Fruit fly (Drosophila melanogaster) whole organism, prepupa: ENCODE data around the gene Pvr.
A peak's percentile ranks its signal among the peaks of the same experiment; 100 is the strongest.

ENCODE experiments used
- CG10631 ChIP-seq: fragments of 200-800 bp; sonication (Bioruptor generic); optimal IDR thresholded peaks from 2 replicates; lab custom pipeline; 2016; ENCODE audit warnings: missing biosample characterization, missing genetic modification characterization
- CG10669 ChIP-seq: fragments of 200-800 bp; sonication (Bioruptor generic); optimal IDR thresholded peaks from 3 replicates; lab custom pipeline; 2018; ENCODE audit warnings: missing biosample characterization, mild to moderate bottlenecking, missing genetic modification characterization, moderate library complexity
- CG11294 ChIP-seq: fragments of 200-800 bp; sonication (Bioruptor generic); IDR thresholded peaks from 2 replicates; pipeline ENCODE4 v1.3.6; 2022; ENCODE audit warnings: missing biosample characterization, missing genetic modification characterization
- CG15336 ChIP-seq: fragments of 200-800 bp; sonication (Bioruptor generic); IDR thresholded peaks from 2 replicates; pipeline ENCODE4 v1.3.6; 2022; ENCODE audit warnings: missing biosample characterization, missing genetic modification characterization
- CG16779 ChIP-seq: fragments of 200-800 bp; sonication (Bioruptor generic); optimal IDR thresholded peaks from 3 replicates; lab custom pipeline; 2017; ENCODE audit warnings: missing biosample characterization, mild to moderate bottlenecking, missing genetic modification characterization
- CG3032 ChIP-seq: fragments of 200-800 bp; optimal IDR thresholded peaks from 2 replicates; lab custom pipeline; 2019; ENCODE audit warnings: missing biosample characterization, mild to moderate bottlenecking, missing genetic modification characterization, moderate library complexity
- CG31627 ChIP-seq: fragments of 200-800 bp; sonication (Bioruptor generic); optimal IDR thresholded peaks from 3 replicates; lab custom pipeline; 2016; ENCODE audit warnings: missing biosample characterization, missing genetic modification characterization
- CG34406 ChIP-seq: fragments of 200-800 bp; sonication (Bioruptor generic); optimal IDR thresholded peaks from 3 replicates; lab custom pipeline; 2016; ENCODE audit warnings: missing biosample characterization, missing genetic modification characterization
- CG3919 ChIP-seq: fragments of 200-800 bp; sonication (Bioruptor generic); optimal IDR thresholded peaks from 3 replicates; lab custom pipeline; 2016; ENCODE audit warnings: missing biosample characterization, missing genetic modification characterization
- CG6276 ChIP-seq: fragments of 200-800 bp; sonication (Bioruptor generic); optimal IDR thresholded peaks from 2 replicates; lab custom pipeline; 2017; ENCODE audit warnings: missing biosample characterization, mild to moderate bottlenecking, missing genetic modification characterization
- CG6792 ChIP-seq: fragments of 200-800 bp; sonication (Bioruptor generic); optimal IDR thresholded peaks from 3 replicates; lab custom pipeline; 2016; ENCODE audit warnings: missing biosample characterization, missing genetic modification characterization
- CG6808 ChIP-seq: fragments of 200-800 bp; sonication (Bioruptor generic); optimal IDR thresholded peaks from 3 replicates; lab custom pipeline; 2017; ENCODE audit warnings: missing biosample characterization, missing genetic modification characterization, mild to moderate bottlenecking, moderate library complexity, missing genetic modification reagents
- CG6854 ChIP-seq: fragments of 200-800 bp; sonication (Bioruptor generic); optimal IDR thresholded peaks from 2 replicates; lab custom pipeline; 2017; ENCODE audit warnings: missing biosample characterization, mild to moderate bottlenecking, missing genetic modification characterization
- CG7368 ChIP-seq: fragments of 200-800 bp; sonication (Bioruptor generic); optimal IDR thresholded peaks from 3 replicates; lab custom pipeline; 2016; ENCODE audit warnings: missing biosample characterization, missing genetic modification characterization
- CG8119 ChIP-seq: fragments of 200-800 bp; sonication (Bioruptor generic); IDR thresholded peaks from 3 replicates; pipeline ENCODE4 v1.3.6; 2022; ENCODE audit warnings: missing biosample characterization, missing genetic modification characterization
- CG8319 ChIP-seq: fragments of 200-800 bp; sonication (Bioruptor generic); optimal IDR thresholded peaks from 3 replicates; lab custom pipeline; 2016; ENCODE audit warnings: missing biosample characterization, missing genetic modification characterization
- CG8632 ChIP-seq: fragments of 200-800 bp; sonication (Bioruptor generic); optimal IDR thresholded peaks from 3 replicates; lab custom pipeline; 2016; ENCODE audit warnings: missing biosample characterization, missing genetic modification characterization
- Eip75B ChIP-seq: fragments of 200-800 bp; sonication (Bioruptor generic); optimal IDR thresholded peaks from 3 replicates; lab custom pipeline; 2016; ENCODE audit warnings: missing biosample characterization, missing genetic modification characterization
- Eip93F ChIP-seq: fragments of 200-800 bp; sonication (Bioruptor generic); optimal IDR thresholded peaks from 2 replicates; lab custom pipeline; 2016; ENCODE audit warnings: missing biosample characterization, mild to moderate bottlenecking, missing genetic modification characterization
- Ets21C ChIP-seq: fragments of 200-800 bp; sonication (Bioruptor generic); optimal IDR thresholded peaks from 3 replicates; lab custom pipeline; 2016; ENCODE audit warnings: missing biosample characterization, missing genetic modification characterization
- Gug ChIP-seq: fragments of 200-800 bp; sonication (Bioruptor generic); IDR thresholded peaks from 2 replicates; pipeline ENCODE4 v1.3.6; 2022; ENCODE audit warnings: missing biosample characterization, missing genetic modification characterization
- Hr38 ChIP-seq: sonication (Bioruptor generic); optimal IDR thresholded peaks from 2 replicates; lab custom pipeline; 2016; ENCODE audit warnings: missing biosample characterization, missing genetic modification characterization
- Hr39 ChIP-seq: fragments of 200-800 bp; sonication (Bioruptor generic); optimal IDR thresholded peaks from 2 replicates; lab custom pipeline; 2016; ENCODE audit warnings: missing biosample characterization, missing genetic modification characterization
- OdsH ChIP-seq: fragments of 200-800 bp; sonication (Bioruptor generic); optimal IDR thresholded peaks from 3 replicates; lab custom pipeline; 2016; ENCODE audit warnings: missing biosample characterization, missing genetic modification characterization
- Smox ChIP-seq: fragments of 200-800 bp; sonication (Bioruptor generic); optimal IDR thresholded peaks from 3 replicates; lab custom pipeline; 2016; ENCODE audit warnings: missing biosample characterization, missing genetic modification characterization
- Sox102F ChIP-seq: fragments of 200-800 bp; sonication (Bioruptor generic); optimal IDR thresholded peaks from 2 replicates; lab custom pipeline; 2016; ENCODE audit warnings: missing biosample characterization, mild to moderate bottlenecking, missing genetic modification characterization
- Sox14 ChIP-seq: fragments of 200-800 bp; sonication (Bioruptor generic); optimal IDR thresholded peaks from 3 replicates; lab custom pipeline; 2016; ENCODE audit warnings: missing biosample characterization, missing genetic modification characterization
- Sox15 ChIP-seq: fragments of 200-800 bp; sonication (Bioruptor generic); optimal IDR thresholded peaks from 3 replicates; lab custom pipeline; 2016; ENCODE audit warnings: missing biosample characterization, missing genetic modification characterization
- achi ChIP-seq: fragments of 200-800 bp; sonication (Bioruptor generic); optimal IDR thresholded peaks from 3 replicates; lab custom pipeline; 2016; ENCODE audit warnings: missing biosample characterization, missing genetic modification characterization
- cyc ChIP-seq: fragments of 200-800 bp; sonication (Bioruptor generic); optimal IDR thresholded peaks from 3 replicates; lab custom pipeline; 2016; ENCODE audit warnings: missing biosample characterization, missing genetic modification characterization
- dac ChIP-seq: fragments of 200-800 bp; sonication (Bioruptor generic); optimal IDR thresholded peaks from 2 replicates; lab custom pipeline; 2017; ENCODE audit warnings: missing biosample characterization, mild to moderate bottlenecking, missing genetic modification characterization
- eg ChIP-seq: fragments of 200-800 bp; sonication (Bioruptor generic); IDR thresholded peaks from 3 replicates; pipeline ENCODE4 v1.3.6; 2022; ENCODE audit warnings: missing biosample characterization, missing genetic modification characterization
- esn ChIP-seq: fragments of 200-800 bp; sonication (Bioruptor generic); optimal IDR thresholded peaks from 2 replicates; lab custom pipeline; 2016; ENCODE audit warnings: missing biosample characterization, mild to moderate bottlenecking, missing genetic modification characterization, moderate library complexity
- fd59A ChIP-seq: fragments of 200-800 bp; sonication (Bioruptor generic); optimal IDR thresholded peaks from 2 replicates; lab custom pipeline; 2017; ENCODE audit warnings: missing biosample characterization, mild to moderate bottlenecking, missing genetic modification characterization, missing genetic modification reagents
- lz ChIP-seq: fragments of 200-800 bp; sonication (Bioruptor generic); optimal IDR thresholded peaks from 3 replicates; lab custom pipeline; 2016; ENCODE audit warnings: missing biosample characterization, missing genetic modification characterization
- net ChIP-seq: fragments of 200-800 bp; sonication (Bioruptor generic); optimal IDR thresholded peaks from 3 replicates; lab custom pipeline; 2016; ENCODE audit warnings: missing biosample characterization, missing genetic modification characterization
- pdm3 ChIP-seq: fragments of 200-800 bp; sonication (Bioruptor generic); optimal IDR thresholded peaks from 3 replicates; lab custom pipeline; 2016; ENCODE audit warnings: missing biosample characterization, missing genetic modification characterization
- salr ChIP-seq, 2 experiments: fragments of 200-800 bp; sonication (Bioruptor generic); optimal IDR thresholded peaks; 3 replicates each; lab custom pipeline; 2016 to 2018; ENCODE audit warnings: missing biosample characterization in 2 of 2, missing genetic modification characterization in 2 of 2, mild to moderate bottlenecking in 1 of 2
- ss ChIP-seq, 2 experiments: fragments of 200-800 bp; sonication (Bioruptor generic); optimal IDR thresholded peaks; 2 replicates in 1 of 2; 3 replicates in 1 of 2; lab custom pipeline; 2017 to 2018; ENCODE audit warnings: mild to moderate bottlenecking in 2 of 2, missing biosample characterization in 2 of 2, missing genetic modification characterization in 2 of 2, moderate library complexity in 1 of 2
- vri ChIP-seq: fragments of 200-800 bp; sonication (Bioruptor generic); optimal IDR thresholded peaks from 3 replicates; lab custom pipeline; 2016; ENCODE audit warnings: missing biosample characterization, mild to moderate bottlenecking, missing genetic modification characterization

The Pvr gene

DNA sequence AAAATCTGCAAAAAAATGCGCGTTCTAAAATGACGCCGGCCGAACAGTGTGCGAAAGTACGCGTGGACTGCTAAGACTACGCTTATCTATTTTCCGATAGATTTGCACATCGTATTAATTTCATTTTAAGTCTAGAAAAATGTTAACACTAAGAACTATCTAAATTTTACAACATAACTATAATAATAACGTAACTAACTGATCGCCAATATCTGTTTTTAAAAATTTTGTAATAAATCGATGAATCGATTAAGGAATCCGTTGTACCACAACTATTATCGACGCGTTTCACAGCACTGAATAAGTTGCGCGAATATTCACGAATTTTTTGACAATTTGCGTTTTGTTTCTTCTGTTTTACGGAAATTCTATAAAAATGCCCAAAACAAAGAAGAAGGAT lies 28.6 kb downstream of the Pvr start, which contains the start of gene Ssb-c31a (continued):
- peak; percentile 66 for TF ChIP-seq Sox102F
- TF ChIP-seq CG6792 (GFP tag; lab: Kevin White, UChicago), result peak; percentile 38
- TF ChIP-seq dac, result no peak
- no peak; the same call in 1 of the 2 replicates for TF ChIP-seq Gug
- peak; percentile 16 for TF ChIP-seq CG8319 (GFP tag; lab: Kevin White, UChicago)
- TF ChIP-seq CG15336, result no peak
- peak; percentile 72 for TF ChIP-seq esn (GFP tag; lab: Kevin White, UChicago)
- TF ChIP-seq vri (GFP tag; lab: Kevin White, UChicago), result peak; percentile 46
- peak; percentile 26 for TF ChIP-seq CG10669 (GFP tag; lab: Kevin White, UChicago)
- TF ChIP-seq net (GFP tag; lab: Kevin White, UChicago), result no peak
- TF ChIP-seq CG6276 (GFP tag; lab: Kevin White, UChicago), result no peak
- no peak for TF ChIP-seq fd59A
- peak in 1 of 2 experiments; percentile 7 for TF ChIP-seq salr (GFP tag; optimal IDR thresholded peaks at IDR 0.05; lab: Kevin White, UChicago)
- TF ChIP-seq OdsH (GFP tag; lab: Kevin White, UChicago), result peak; percentile 62
- peak; percentile 70 for TF ChIP-seq Eip75B (GFP tag; lab: Kevin White, UChicago)
- peak; percentile 62 for TF ChIP-seq cyc (GFP tag; lab: Kevin White, UChicago)
- no peak for TF ChIP-seq CG8632
- TF ChIP-seq CG34406 (GFP tag; lab: Kevin White, UChicago), result peak; percentile 4
- no peak for TF ChIP-seq CG16779 (tag; lab: Kevin White, UChicago)
- TF ChIP-seq Eip93F, result no peak
- peak; percentile 47 for TF ChIP-seq Hr39 (GFP tag; lab: Kevin White, UChicago)
- no peak for TF ChIP-seq Sox15
- TF ChIP-seq CG8119 (GFP tag; lab: Robert Waterston, UW), result no peak
- peak; percentile 64 for TF ChIP-seq CG3919 (GFP tag; lab: Kevin White, UChicago)
- TF ChIP-seq CG6854 (GFP tag; lab: Kevin White, UChicago), result no peak
- TF ChIP-seq CG11294, result no peak
- TF ChIP-seq CG31627, result peak; percentile 60
- TF ChIP-seq Sox14 (GFP tag; lab: Kevin White, UChicago), result peak; percentile 65
- TF ChIP-seq CG10631 (GFP tag; lab: Kevin White, UChicago), result peak; percentile 54
- TF ChIP-seq pdm3 (GFP tag; lab: Kevin White, UChicago), result peak; percentile 61

DNA sequence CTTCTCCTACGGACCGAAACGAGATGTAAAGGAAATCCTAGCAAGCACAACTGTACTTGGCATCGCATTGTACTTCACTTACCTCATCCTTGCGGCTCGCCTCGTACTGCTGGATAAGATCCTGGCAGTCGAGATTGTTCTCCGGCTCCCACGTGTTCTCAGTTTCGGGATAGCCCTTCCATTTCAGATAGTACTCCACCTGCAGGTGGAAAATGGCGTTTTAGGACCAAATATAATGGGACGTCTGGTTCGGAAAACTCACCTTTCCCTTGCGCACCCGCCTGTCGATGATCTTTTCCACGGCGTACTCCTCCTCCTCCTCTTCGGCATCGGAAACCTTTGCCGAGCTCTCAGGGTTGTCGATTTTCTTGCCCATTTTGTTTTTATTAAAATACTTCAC lies 29.2 kb downstream of the Pvr start:
- no peak for TF ChIP-seq CG10631 (GFP tag; lab: Kevin White, UChicago)
- TF ChIP-seq, all 60 proteins: peak for 0

DNA sequence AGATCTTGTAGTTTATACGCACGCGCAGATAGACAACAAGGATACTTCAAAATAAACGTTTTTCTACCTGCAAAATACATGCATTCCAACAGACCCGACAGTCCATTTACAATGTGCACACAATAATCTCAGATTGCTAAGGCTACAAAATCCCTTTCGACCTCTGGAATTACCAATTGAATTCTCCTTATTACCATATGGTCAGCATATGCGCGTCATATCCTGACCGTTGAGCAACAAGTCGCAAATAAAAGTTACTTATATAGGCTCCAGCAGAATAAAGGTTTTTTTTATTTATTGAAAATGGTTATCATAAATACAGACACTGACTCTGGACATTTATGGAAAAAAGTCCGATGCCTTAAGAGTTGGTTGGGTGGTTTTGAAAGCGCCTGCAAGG lies 30.3 kb downstream of the Pvr start:
- TF ChIP-seq Smox (GFP tag; lab: Kevin White, UChicago), result no peak
- TF ChIP-seq CG10631 (GFP tag; lab: Kevin White, UChicago), result no peak
- TF ChIP-seq net (GFP tag; lab: Kevin White, UChicago), result no peak
- TF ChIP-seq pdm3 (GFP tag; lab: Kevin White, UChicago), result no peak
- no peak for TF ChIP-seq CG31627
- no peak for TF ChIP-seq dac
- TF ChIP-seq achi, result no peak
- TF ChIP-seq lz (GFP tag; lab: Kevin White, UChicago), result no peak
- no peak for TF ChIP-seq eg (GFP tag; lab: Robert Waterston, UW)
- TF ChIP-seq CG7368 (GFP tag; lab: Kevin White, UChicago), result no peak
- TF ChIP-seq Gug, result no peak
- TF ChIP-seq Sox102F, result no peak
- TF ChIP-seq CG6808 (GFP tag; lab: Kevin White, UChicago), result no peak
- TF ChIP-seq CG16779 (tag; lab: Kevin White, UChicago), result no peak
- TF ChIP-seq, all 60 proteins: peak for 0

- TF ChIP-seq Hr39 (GFP tag; lab: Kevin White, UChicago), result no peak
- no peak for TF ChIP-seq achi
- no peak for TF ChIP-seq net (GFP tag; lab: Kevin White, UChicago)
- TF ChIP-seq Smox (GFP tag; lab: Kevin White, UChicago), result no peak
- no peak for TF ChIP-seq CG6276 (GFP tag; lab: Kevin White, UChicago)
- no peak for TF ChIP-seq Hr38 (GFP tag; lab: Kevin White, UChicago)
- TF ChIP-seq Gug, result no peak
- no peak for TF ChIP-seq salr (GFP tag; optimal IDR thresholded peaks at IDR 0.05; lab: Kevin White, UChicago)
- no peak for TF ChIP-seq dac
- TF ChIP-seq CG34406 (GFP tag; lab: Kevin White, UChicago), result no peak
- no peak for TF ChIP-seq Ets21C (GFP tag; lab: Kevin White, UChicago)
- no peak for TF ChIP-seq vri (GFP tag; lab: Kevin White, UChicago)
- no peak for TF ChIP-seq Eip93F
- no peak for TF ChIP-seq ss (GFP tag; optimal IDR thresholded peaks at IDR 0.05; lab: Kevin White, UChicago)
- no peak for TF ChIP-seq OdsH (GFP tag; lab: Kevin White, UChicago)
- TF ChIP-seq CG3032 (tag; lab: Kevin White, UChicago), result no peak
Observed at dm6 chr2L:8205871-8206270, 33.8 kb downstream of the Pvr start, which contains the start of gene CG8419. CG8419 (plus strand) TSS chr2L:8206171.
